Worm (Caenorhabditis elegans) whole organism, midembryonic: ENCODE results near the gene tir-1.

Source experiments
- T22C8.4 ChIP-seq: fragments of 200-800 bp; sonication (Bioruptor generic); IDR thresholded peaks from 2 replicates; pipeline ENCODE4 v1.3.6; 2022; ENCODE audit warnings: missing genetic modification characterization, missing compliant biosample characterization
- cog-1 ChIP-seq: sonication (generic microtip); optimal IDR thresholded peaks from 2 replicates; lab custom pipeline; 2016; ENCODE audit warnings: missing genetic modification characterization, missing compliant biosample characterization
- flt-1 ChIP-seq: fragments of 200-800 bp; sonication (Bioruptor generic); IDR thresholded peaks from 2 replicates; pipeline ENCODE4 v1.3.6; 2022; ENCODE audit warnings: missing genetic modification characterization, missing compliant biosample characterization
- klf-2 ChIP-seq: fragments of 200-800 bp; sonication (Bioruptor generic); conservative IDR thresholded peaks from 2 replicates; pipeline ENCODE4 v1.3.6; 2022; ENCODE audit warnings: missing genetic modification reagents, missing genetic modification characterization, missing compliant biosample characterization
- med-1 ChIP-seq: sonication (generic microtip); optimal IDR thresholded peaks from 2 replicates; lab custom pipeline; 2017; ENCODE audit warnings: missing genetic modification characterization, mild to moderate bottlenecking, missing compliant biosample characterization, antibody characterized with exemption, missing genetic modification reagents; ENCODE audit not compliant: insufficient read depth
- ref-1 ChIP-seq: fragments of 200-800 bp; sonication (Bioruptor generic); conservative IDR thresholded peaks from 2 replicates; pipeline ENCODE4 v1.3.6; 2022; ENCODE audit warnings: missing genetic modification reagents, missing genetic modification characterization, missing compliant biosample characterization
- tab-1 ChIP-seq: fragments of 200-800 bp; sonication (Bioruptor generic); IDR thresholded peaks from 2 replicates; pipeline ENCODE4 v1.3.6; 2022; ENCODE audit warnings: missing genetic modification characterization, missing compliant biosample characterization
- ztf-23 ChIP-seq: fragments of 200-800 bp; sonication (Bioruptor generic); IDR thresholded peaks from 2 replicates; pipeline ENCODE4 v1.3.6; 2022; ENCODE audit warnings: missing genetic modification reagents, missing genetic modification characterization, missing compliant biosample characterization
- ztf-29 ChIP-seq: fragments of 200-800 bp; sonication (Bioruptor generic); IDR thresholded peaks from 2 replicates; pipeline ENCODE4 v1.3.6; 2022; ENCODE audit warnings: missing genetic modification reagents, missing genetic modification characterization, missing compliant biosample characterization

tir-1 gene

ce11 chrIII:3901542-3901941 lies at the start of gene tir-1:
Gene tir-1 (minus strand): TSS chrIII:3901642.
- no peak for TF ChIP-seq T22C8.4 (GFP tag; lab: Robert Waterston, UW)
- TF ChIP-seq flt-1 (GFP tag; lab: Robert Waterston, UW): no peak
- no peak for TF ChIP-seq tab-1 (GFP tag; lab: Robert Waterston, UW)
- TF ChIP-seq ztf-29 (GFP tag; lab: Robert Waterston, UW): no peak
- TF ChIP-seq cog-1 (tag; lab: Kevin White, UChicago): no peak
- no peak for TF ChIP-seq klf-2 (GFP tag; lab: Robert Waterston, UW)

- no peak for TF ChIP-seq flt-1 (GFP tag; lab: Robert Waterston, UW)
- TF ChIP-seq ztf-29 (GFP tag; lab: Robert Waterston, UW): no peak
- no peak for TF ChIP-seq tab-1 (GFP tag; lab: Robert Waterston, UW)
- TF ChIP-seq T22C8.4 (GFP tag; lab: Robert Waterston, UW): no peak
- TF ChIP-seq ztf-23: no peak
- no peak for TF ChIP-seq klf-2 (GFP tag; lab: Robert Waterston, UW)
- TF ChIP-seq cog-1 (tag; lab: Kevin White, UChicago): no peak
- no peak for TF ChIP-seq med-1 (GFP tag; lab: Kevin White, UChicago)
- no peak for TF ChIP-seq ref-1 (GFP tag; lab: Robert Waterston, UW)
These were observed 34.4 kb upstream of the tir-1 start, which contains the start of gene npl-10 for ce11 chrIII:3935808-3936207. Gene npl-10 (minus strand): TSS chrIII:3935908.

- no peak for TF ChIP-seq med-1 (GFP tag; lab: Kevin White, UChicago)
These were observed 30.0 kb upstream of the tir-1 start, which contains the start of gene F37A8.2 for ce11 chrIII:3931423-3931822. Gene F37A8.2 (minus strand): TSS chrIII:3931523.

ce11 chrIII:3928136-3928535 lies 26.7 kb upstream of the tir-1 start, which contains the start of gene F37A8.1:
Gene F37A8.1 (plus strand): TSS chrIII:3928436.
- TF ChIP-seq flt-1 (GFP tag; lab: Robert Waterston, UW) (no peak), klf-2 (GFP tag; lab: Robert Waterston, UW) (no peak), cog-1 (tag; lab: Kevin White, UChicago) (no peak), tab-1 (GFP tag; lab: Robert Waterston, UW) (no peak), ztf-29 (GFP tag; lab: Robert Waterston, UW) (no peak), ref-1 (GFP tag; lab: Robert Waterston, UW) (no peak), T22C8.4 (GFP tag; lab: Robert Waterston, UW) (no peak), ztf-23 (no peak), med-1 (GFP tag; lab: Kevin White, UChicago) (no peak)

- TF ChIP-seq flt-1 (GFP tag; lab: Robert Waterston, UW) (no peak), T22C8.4 (GFP tag; lab: Robert Waterston, UW) (no peak), klf-2 (GFP tag; lab: Robert Waterston, UW) (no peak), ztf-29 (GFP tag; lab: Robert Waterston, UW) (no peak), cog-1 (tag; lab: Kevin White, UChicago) (no peak), tab-1 (GFP tag; lab: Robert Waterston, UW) (no peak)
These were observed 26.0 kb upstream of the tir-1 start for ce11 chrIII:3927450-3927849.

ce11 chrIII:3926801-3927200 lies 25.4 kb upstream of the tir-1 start:
- TF ChIP-seq med-1 (GFP tag; lab: Kevin White, UChicago) (no peak), tab-1 (GFP tag; lab: Robert Waterston, UW) (no peak), cog-1 (tag; lab: Kevin White, UChicago) (no peak), ztf-23 (no peak), ztf-29 (GFP tag; lab: Robert Waterston, UW) (no peak), ref-1 (GFP tag; lab: Robert Waterston, UW) (no peak), T22C8.4 (GFP tag; lab: Robert Waterston, UW) (no peak), flt-1 (GFP tag; lab: Robert Waterston, UW) (no peak), klf-2 (GFP tag; lab: Robert Waterston, UW) (no peak)

- no peak for TF ChIP-seq T22C8.4 (GFP tag; lab: Robert Waterston, UW)
- TF ChIP-seq ref-1 (GFP tag; lab: Robert Waterston, UW): no peak
- no peak for TF ChIP-seq ztf-29 (GFP tag; lab: Robert Waterston, UW)
- TF ChIP-seq tab-1 (GFP tag; lab: Robert Waterston, UW): no peak
- no peak for TF ChIP-seq cog-1 (tag; lab: Kevin White, UChicago)
- no peak for TF ChIP-seq klf-2 (GFP tag; lab: Robert Waterston, UW)
- TF ChIP-seq med-1 (GFP tag; lab: Kevin White, UChicago): no peak
- TF ChIP-seq ztf-23: no peak
- TF ChIP-seq flt-1 (GFP tag; lab: Robert Waterston, UW): no peak
These were observed 24.7 kb upstream of the tir-1 start, which contains the start of gene ZK1058.9 for ce11 chrIII:3926116-3926515. Gene ZK1058.9 (minus strand): TSS chrIII:3926216.

- TF ChIP-seq tab-1 (GFP tag; lab: Robert Waterston, UW): no peak
- no peak for TF ChIP-seq ztf-23
- no peak for TF ChIP-seq ref-1 (GFP tag; lab: Robert Waterston, UW)
- TF ChIP-seq ztf-29 (GFP tag; lab: Robert Waterston, UW): no peak
- TF ChIP-seq cog-1 (tag; lab: Kevin White, UChicago): no peak
- TF ChIP-seq klf-2 (GFP tag; lab: Robert Waterston, UW): no peak
- no peak for TF ChIP-seq T22C8.4 (GFP tag; lab: Robert Waterston, UW)
- no peak for TF ChIP-seq med-1 (GFP tag; lab: Kevin White, UChicago)
- TF ChIP-seq flt-1 (GFP tag; lab: Robert Waterston, UW): no peak
These were observed 20.3 kb upstream of the tir-1 start, which contains the start of the genes metl-6 and nit-1 for ce11 chrIII:3921646-3922328. Gene metl-6 (minus strand): TSS chrIII:3921711. Gene nit-1 (plus strand): TSS chrIII:3922207.

ce11 chrIII:3918569-3918968 lies 17.1 kb upstream of the tir-1 start, which contains the start of gene ZK1058.3:
Gene ZK1058.3 (plus strand): TSS chrIII:3918869.
- TF ChIP-seq med-1 (GFP tag; lab: Kevin White, UChicago): no peak
- no peak for TF ChIP-seq tab-1 (GFP tag; lab: Robert Waterston, UW)
- TF ChIP-seq klf-2 (GFP tag; lab: Robert Waterston, UW): no peak
- no peak for TF ChIP-seq cog-1 (tag; lab: Kevin White, UChicago)
- TF ChIP-seq flt-1 (GFP tag; lab: Robert Waterston, UW): no peak
- no peak for TF ChIP-seq T22C8.4 (GFP tag; lab: Robert Waterston, UW)
- TF ChIP-seq ref-1 (GFP tag; lab: Robert Waterston, UW): no peak
- no peak for TF ChIP-seq ztf-29 (GFP tag; lab: Robert Waterston, UW)
- TF ChIP-seq ztf-23: no peak
